Fruit fly (Drosophila melanogaster) whole organism: ENCODE measurements around the gene CG17202.
A peak's percentile ranks its signal among the peaks of the same experiment; 100 is the strongest.

Experiments used
- CG8478 ChIP-seq: fragments of >200 bp; optimal IDR thresholded peaks from 2 replicates; lab custom pipeline; 2018; ENCODE audit warnings: inconsistent platforms
- Dll ChIP-seq: fragments of >200 bp; optimal IDR thresholded peaks from 2 replicates; lab custom pipeline; 2017
- EcR ChIP-seq, 2 experiments: fragments of >200 bp; optimal IDR thresholded peaks; 2 replicates each; lab custom pipeline; 2017; ENCODE audit warnings: missing biosample characterization in 2 of 2, missing genetic modification characterization in 2 of 2, missing genetic modification reagents in 2 of 2
- pan ChIP-seq: fragments of >200 bp; optimal IDR thresholded peaks from 2 replicates; lab custom pipeline; 2017
- psq ChIP-seq: fragments of >200 bp; optimal IDR thresholded peaks from 2 replicates; lab custom pipeline; 2017
- usp ChIP-seq: fragments of >200 bp; optimal IDR thresholded peaks from 2 replicates; lab custom pipeline; 2017; ENCODE audit warnings: missing biosample characterization, missing genetic modification characterization, mixed read lengths

CG17202 gene

DNA sequence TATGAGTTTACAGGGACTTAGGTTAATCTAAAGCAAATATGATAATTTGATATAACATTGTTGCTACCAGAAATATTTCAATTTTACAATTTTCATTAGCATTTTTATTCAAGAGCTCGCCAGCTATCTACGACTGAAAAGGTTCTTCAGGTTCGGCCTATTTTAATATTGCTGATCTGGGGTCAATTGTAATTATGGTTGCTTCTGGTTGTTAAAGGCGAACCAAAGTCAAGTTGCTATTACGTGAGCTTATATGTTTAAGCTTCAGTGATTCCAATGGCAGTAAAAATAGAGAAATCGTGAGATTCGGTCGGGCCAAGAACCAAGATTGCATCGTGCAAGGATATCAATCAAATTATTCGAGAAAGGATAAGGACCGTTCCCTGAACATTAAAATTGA lies 13.4 kb downstream of the CG17202 start, which contains the start of gene Desat2:
Gene Desat2, plus strand, starts transcription at position 301 of the 400 bp plus-strand sequence.
- TF ChIP-seq pan (lab: Kevin White, UChicago), result no peak

DNA sequence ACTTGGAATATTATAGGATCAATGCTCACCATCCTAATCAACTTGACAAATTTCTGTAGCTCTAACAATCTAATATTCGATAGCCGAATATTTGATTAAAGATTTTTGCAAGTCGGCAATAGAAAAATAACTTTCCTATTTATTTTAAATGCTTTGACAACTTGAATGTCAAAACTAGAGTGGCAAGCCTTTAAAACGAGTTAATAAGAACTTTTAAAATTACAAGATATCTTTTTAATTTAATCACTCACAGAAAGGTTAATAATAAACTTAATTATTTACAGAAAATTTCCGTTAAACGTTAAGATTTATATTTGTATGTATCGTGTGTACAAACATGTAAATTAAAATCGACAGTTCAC lies 16.5 kb downstream of the CG17202 start, which contains the start of the genes CG17207 and CG46427:
Gene CG17207, minus strand, starts transcription at position 101 of the 362 bp plus-strand sequence.
Gene CG46427, minus strand, starts transcription at position 101 of the 362 bp plus-strand sequence.
- TF ChIP-seq pan (lab: Kevin White, UChicago) (no peak), usp (GFP tag; lab: Kevin White, UChicago) (no peak)

- no peak for TF ChIP-seq CG8478 (lab: Kevin White, UChicago)
- TF ChIP-seq EcR (GFP tag; optimal IDR thresholded peaks at IDR 0.05; lab: Kevin White, UChicago), result no peak
- TF ChIP-seq pan (lab: Kevin White, UChicago), result no peak
- no peak for TF ChIP-seq usp (GFP tag; lab: Kevin White, UChicago)
- TF ChIP-seq psq (lab: Kevin White, UChicago), result no peak
- TF ChIP-seq Dll (lab: Kevin White, UChicago), result no peak
These were observed 17.0 kb downstream of the CG17202 start, which contains the start of gene Desat1 for dm6 chr3R:12439401-12440143. TSS of gene Desat1 (plus strand) at chr3R:12439600.

DNA sequence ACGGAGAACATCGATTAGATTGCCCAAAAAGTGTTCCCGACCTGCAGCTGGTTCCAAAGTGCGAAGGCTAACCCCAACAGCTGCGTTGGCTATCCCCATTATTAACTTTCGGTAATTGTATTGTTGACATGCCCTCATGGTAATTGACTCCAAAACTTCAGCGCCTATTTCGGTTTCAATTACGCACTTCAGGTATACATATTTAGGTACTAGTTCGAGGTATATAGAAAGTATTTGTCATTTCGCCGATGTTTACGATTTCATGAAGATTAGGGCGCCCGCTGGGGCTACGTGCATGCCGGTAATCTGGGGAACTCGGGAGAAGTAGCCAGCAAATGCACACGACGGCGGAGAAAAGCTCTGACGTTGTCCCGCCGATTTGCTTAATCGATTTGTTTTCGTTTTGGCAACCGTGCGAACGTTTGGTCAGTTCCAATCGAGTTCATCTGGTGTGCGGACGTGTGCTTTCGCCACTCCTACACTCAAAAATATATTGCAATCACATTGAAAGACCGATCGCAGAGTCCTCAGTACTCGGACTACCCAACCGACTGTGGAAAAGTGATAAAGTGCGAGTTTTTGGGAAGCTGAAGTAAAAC lies 18.5 kb downstream of the CG17202 start:
- no peak for TF ChIP-seq EcR (GFP tag; optimal IDR thresholded peaks at IDR 0.05; lab: Kevin White, UChicago)
- no peak for TF ChIP-seq pan (lab: Kevin White, UChicago)
- no peak for TF ChIP-seq psq (lab: Kevin White, UChicago)
- TF ChIP-seq CG8478 (lab: Kevin White, UChicago), result no peak
- TF ChIP-seq Dll (lab: Kevin White, UChicago), result no peak
- TF ChIP-seq usp (GFP tag; lab: Kevin White, UChicago), result no peak

DNA sequence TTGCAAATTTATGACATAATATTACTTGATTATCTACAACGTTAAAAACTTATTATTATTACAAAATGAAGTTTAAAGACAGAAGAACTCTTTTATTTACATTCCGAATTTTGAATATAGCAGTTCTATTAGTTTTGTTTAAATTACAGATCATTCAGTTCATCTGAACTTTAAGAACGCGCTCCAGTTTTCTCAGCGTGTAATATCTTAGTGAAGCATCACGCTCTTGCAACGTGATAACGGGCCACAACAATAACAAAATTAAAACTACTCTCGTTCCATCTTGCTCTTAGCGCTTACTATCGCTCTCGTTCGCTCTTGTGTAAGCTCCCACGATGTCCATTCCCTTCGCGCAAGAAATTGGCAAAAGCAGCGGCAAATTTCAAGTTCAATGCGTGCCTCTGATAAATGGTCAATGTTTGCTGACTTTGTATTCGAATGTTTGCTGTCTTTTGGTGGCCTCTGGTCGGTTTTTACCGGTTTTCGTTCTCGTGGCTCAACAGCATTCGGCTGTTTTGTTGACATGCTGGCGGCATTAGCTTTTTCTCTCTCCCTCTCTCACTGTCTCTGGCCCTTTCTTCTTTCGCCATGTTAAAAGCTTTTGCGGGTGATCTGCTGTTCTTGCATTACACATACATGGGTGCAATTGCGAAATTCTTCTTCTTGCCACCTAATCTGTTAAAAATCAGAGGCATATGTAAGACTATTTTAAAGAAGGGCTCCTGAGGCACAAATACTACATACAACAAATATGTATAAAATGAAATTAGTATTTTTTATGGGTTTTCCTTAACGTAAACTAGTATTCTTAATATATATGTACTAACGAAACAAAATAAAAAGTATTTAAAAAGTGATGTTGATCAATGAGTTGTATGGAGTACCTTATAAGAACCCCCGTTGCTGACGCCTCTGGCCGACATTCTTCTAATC lies 20.3 kb downstream of the CG17202 start:
- TF ChIP-seq CG8478 (lab: Kevin White, UChicago), result peak; percentile 7
- TF ChIP-seq pan (lab: Kevin White, UChicago), result no peak
- no peak for TF ChIP-seq EcR (GFP tag; optimal IDR thresholded peaks at IDR 0.05; lab: Kevin White, UChicago)
- no peak for TF ChIP-seq usp (GFP tag; lab: Kevin White, UChicago)
- TF ChIP-seq Dll (lab: Kevin White, UChicago), result no peak
- TF ChIP-seq psq (lab: Kevin White, UChicago), result no peak

DNA sequence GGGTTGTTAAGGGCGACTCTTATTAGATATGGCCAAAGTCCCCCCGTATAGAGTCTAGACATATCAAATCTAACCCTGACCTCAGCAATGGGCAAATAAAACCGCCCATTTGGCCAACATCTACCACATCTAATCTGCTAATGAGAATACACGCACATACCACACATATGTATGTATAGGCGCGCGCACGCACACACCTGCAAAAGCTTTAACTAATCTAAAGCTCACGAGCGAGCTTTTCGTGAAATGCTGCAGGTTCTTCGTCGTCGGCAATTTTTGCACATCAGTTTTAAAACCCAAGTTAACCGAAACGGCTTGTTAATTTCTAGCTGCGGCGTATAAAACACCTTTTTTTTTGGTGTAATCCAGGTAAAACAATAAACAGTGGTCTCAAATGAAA lies 21.2 kb downstream of the CG17202 start:
- TF ChIP-seq Dll (lab: Kevin White, UChicago), result no peak
- TF ChIP-seq usp (GFP tag; lab: Kevin White, UChicago), result no peak
- TF ChIP-seq CG8478 (lab: Kevin White, UChicago), result no peak
- no peak for TF ChIP-seq psq (lab: Kevin White, UChicago)
- TF ChIP-seq pan (lab: Kevin White, UChicago), result no peak
- no peak for TF ChIP-seq EcR (GFP tag; optimal IDR thresholded peaks at IDR 0.05; lab: Kevin White, UChicago)

DNA sequence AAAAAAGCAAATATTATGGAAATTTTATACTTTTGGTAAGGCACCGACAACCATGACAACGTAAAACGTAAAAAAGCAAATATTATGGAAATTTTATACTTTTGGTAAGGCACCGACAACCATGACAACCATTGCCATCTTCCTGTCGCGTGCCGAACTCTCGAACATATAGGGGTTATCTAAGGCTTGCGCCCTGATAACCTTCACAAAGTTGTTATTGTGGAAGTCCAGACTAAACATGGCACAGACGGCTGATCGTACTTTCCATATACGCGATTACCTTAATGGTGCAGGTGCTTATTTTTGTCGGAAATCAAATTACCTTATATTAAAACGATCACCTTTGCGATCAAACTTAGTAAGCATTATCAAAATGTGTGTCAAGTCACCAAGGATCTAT lies 22.9 kb downstream of the CG17202 start:
- no peak for TF ChIP-seq usp (GFP tag; lab: Kevin White, UChicago)
- no peak for TF ChIP-seq CG8478 (lab: Kevin White, UChicago)
- no peak for TF ChIP-seq psq (lab: Kevin White, UChicago)
- TF ChIP-seq pan (lab: Kevin White, UChicago), result no peak
- TF ChIP-seq EcR (GFP tag; optimal IDR thresholded peaks at IDR 0.05; lab: Kevin White, UChicago), result no peak
- TF ChIP-seq Dll (lab: Kevin White, UChicago), result no peak

DNA sequence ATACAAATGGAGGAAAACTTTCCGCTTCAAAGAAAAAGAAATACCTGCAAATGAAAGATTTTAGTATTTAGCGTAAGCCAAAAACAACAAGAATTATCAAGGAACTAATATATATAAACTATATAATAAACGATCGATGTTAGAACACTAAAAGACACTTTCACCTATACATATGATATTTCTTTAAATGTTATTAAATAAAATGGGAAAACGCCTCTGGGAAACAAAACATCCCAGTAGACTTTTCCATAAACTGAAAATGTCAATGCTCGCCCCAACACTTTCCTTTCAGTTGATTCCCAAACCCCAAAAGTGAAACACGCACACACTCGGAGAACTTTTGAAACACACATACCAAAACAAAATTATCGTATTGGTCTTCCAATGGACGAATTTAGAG lies 24.8 kb downstream of the CG17202 start, which contains the start of gene vrs:
Gene vrs, plus strand, starts transcription at position 301 of the 400 bp plus-strand sequence.
- TF ChIP-seq Dll (lab: Kevin White, UChicago) (no peak), CG8478 (lab: Kevin White, UChicago) (no peak), pan (lab: Kevin White, UChicago) (no peak), psq (lab: Kevin White, UChicago) (no peak), EcR (GFP tag; optimal IDR thresholded peaks at IDR 0.05; lab: Kevin White, UChicago) (no peak), usp (GFP tag; lab: Kevin White, UChicago) (no peak)

DNA sequence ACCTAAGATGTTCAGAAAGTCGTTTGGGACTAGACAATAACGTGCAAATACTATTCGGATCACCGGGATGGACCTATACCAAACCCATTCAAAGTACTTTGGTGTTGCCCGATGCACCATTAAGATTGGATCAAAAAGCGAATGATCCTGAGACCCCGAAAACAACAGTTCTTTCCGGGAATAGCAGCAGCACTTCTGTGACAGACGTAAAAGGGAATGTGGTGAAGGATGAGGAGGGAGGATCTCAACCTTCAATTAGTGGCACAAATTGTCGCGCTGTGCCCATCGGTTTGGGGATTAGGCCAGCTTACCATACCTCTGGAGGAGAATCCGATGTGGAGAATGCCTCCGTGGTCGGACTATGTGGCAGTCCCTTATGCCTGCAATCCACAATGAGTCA lies 25.8 kb downstream of the CG17202 start:
- TF ChIP-seq Dll (lab: Kevin White, UChicago), result no peak
- no peak for TF ChIP-seq usp (GFP tag; lab: Kevin White, UChicago)
- TF ChIP-seq pan (lab: Kevin White, UChicago), result no peak
- TF ChIP-seq CG8478 (lab: Kevin White, UChicago), result no peak
- no peak for TF ChIP-seq EcR (GFP tag; optimal IDR thresholded peaks at IDR 0.05; lab: Kevin White, UChicago)
- TF ChIP-seq psq (lab: Kevin White, UChicago), result no peak

- no peak for TF ChIP-seq psq (lab: Kevin White, UChicago)
- no peak for TF ChIP-seq Dll (lab: Kevin White, UChicago)
- TF ChIP-seq CG8478 (lab: Kevin White, UChicago), result no peak
These were observed 26.3 kb downstream of the CG17202 start, which contains the start of gene CG18549 for dm6 chr3R:12448889-12449314. TSS of gene CG18549 (plus strand) at chr3R:12449296.
